Worm (Caenorhabditis elegans) whole organism, L1 larva: ENCODE measurements around the gene golg-2.

ENCODE experiments used
- C16A3.4 ChIP-seq: fragments of 150-350 bp; optimal IDR thresholded peaks from 2 replicates; lab custom pipeline; 2014; ENCODE audit warnings: missing biosample characterization, missing genetic modification characterization
- F16B12.6 ChIP-seq: fragments of 150-350 bp; optimal IDR thresholded peaks from 2 replicates; lab custom pipeline; 2014; ENCODE audit warnings: missing biosample characterization, missing genetic modification characterization
- aly-2 ChIP-seq: fragments of 150-350 bp; optimal IDR thresholded peaks from 2 replicates; lab custom pipeline; 2014; ENCODE audit warnings: missing biosample characterization, missing genetic modification characterization
- ama-1 ChIP-seq: fragments of 150-350 bp; optimal IDR thresholded peaks from 2 replicates; lab custom pipeline; 2014
- blmp-1 ChIP-seq: fragments of 150-350 bp; optimal IDR thresholded peaks from 2 replicates; lab custom pipeline; 2014; ENCODE audit warnings: missing biosample characterization, missing genetic modification characterization
- ceh-63 ChIP-seq: fragments of 200-800 bp; sonication (Bioruptor generic); optimal IDR thresholded peaks from 2 replicates; lab custom pipeline; 2018; ENCODE audit warnings: mild to moderate bottlenecking, missing genetic modification characterization, missing compliant biosample characterization
- ceh-88 ChIP-seq: fragments of 200-800 bp; sonication (Bioruptor generic); IDR thresholded peaks from 2 replicates; pipeline ENCODE4 v1.3.6; 2022; ENCODE audit warnings: missing genetic modification characterization, missing compliant biosample characterization
- ceh-90 ChIP-seq: sonication (generic microtip); optimal IDR thresholded peaks from 2 replicates; lab custom pipeline; 2016; ENCODE audit warnings: missing genetic modification characterization, missing compliant biosample characterization
- ces-1 ChIP-seq: fragments of 150-350 bp; optimal IDR thresholded peaks from 2 replicates; lab custom pipeline; 2014; ENCODE audit warnings: missing biosample characterization, missing genetic modification reagents, missing genetic modification characterization
- dpl-1 ChIP-seq, 3 experiments: fragments of 150-350 bp in 2 of 3; sonication (generic microtip) in 1 of 3; optimal IDR thresholded peaks; 2 replicates each; lab custom pipeline; 2014 to 2017; ENCODE audit warnings: missing biosample characterization in 3 of 3, missing genetic modification characterization in 3 of 3, missing genetic modification reagents in 3 of 3
- dsc-1 ChIP-seq: sonication (generic microtip); optimal IDR thresholded peaks from 2 replicates; lab custom pipeline; 2016; ENCODE audit warnings: mild to moderate bottlenecking, missing genetic modification characterization, missing compliant biosample characterization
- efl-1 ChIP-seq, 4 experiments: fragments of 150-350 bp; optimal IDR thresholded peaks in 3 of 4; peaks in 1 of 4; 1 replicate in 1 of 4; 2 replicates in 3 of 4; lab custom pipeline; 2014; ENCODE audit warnings: missing biosample characterization in 2 of 4, missing genetic modification characterization in 2 of 4, missing genetic modification reagents in 2 of 4
- efl-3 ChIP-seq: fragments of 200-800 bp; sonication (Bioruptor generic); optimal IDR thresholded peaks from 2 replicates; lab custom pipeline; 2018; ENCODE audit warnings: mild to moderate bottlenecking, missing genetic modification characterization, missing compliant biosample characterization
- ets-5 ChIP-seq: fragments of 200-800 bp; sonication (Bioruptor generic); IDR thresholded peaks from 2 replicates; pipeline ENCODE4 v1.3.6; 2022; ENCODE audit warnings: missing genetic modification characterization, missing compliant biosample characterization
- fkh-4 ChIP-seq: sonication (generic microtip); optimal IDR thresholded peaks from 2 replicates; lab custom pipeline; 2016; ENCODE audit warnings: missing compliant biosample characterization, missing genetic modification characterization, borderline replicate concordance
- hlh-17 ChIP-seq: fragments of 200-800 bp; sonication (Bioruptor generic); optimal IDR thresholded peaks from 2 replicates; lab custom pipeline; 2018; ENCODE audit warnings: missing genetic modification characterization, mild to moderate bottlenecking, missing compliant biosample characterization, moderate library complexity, borderline replicate concordance
- hpl-2 ChIP-seq: fragments of 150-350 bp; optimal IDR thresholded peaks from 2 replicates; lab custom pipeline; 2014; ENCODE audit warnings: missing biosample characterization, missing genetic modification reagents, missing genetic modification characterization
- irx-1 ChIP-seq: sonication (generic microtip); optimal IDR thresholded peaks from 2 replicates; lab custom pipeline; 2016; ENCODE audit warnings: missing genetic modification characterization, missing compliant biosample characterization
- isw-1 ChIP-seq: fragments of 200-800 bp; sonication (Bioruptor generic); IDR thresholded peaks from 2 replicates; pipeline ENCODE4 v1.3.6; 2022; ENCODE audit warnings: missing genetic modification characterization, missing compliant biosample characterization
- jun-1 ChIP-seq: fragments of 150-350 bp; optimal IDR thresholded peaks from 2 replicates; lab custom pipeline; 2014; ENCODE audit warnings: missing biosample characterization, missing genetic modification reagents, missing genetic modification characterization
- lin-35 ChIP-seq, 2 experiments: fragments of 150-350 bp; optimal IDR thresholded peaks; 2 replicates each; lab custom pipeline; 2014; ENCODE audit warnings: missing biosample characterization in 2 of 2, missing genetic modification characterization in 2 of 2, missing genetic modification reagents in 2 of 2
- lsy-2 ChIP-seq, 2 experiments: fragments of 150-350 bp; optimal IDR thresholded peaks; 2 replicates each; lab custom pipeline; 2014; ENCODE audit warnings: missing biosample characterization in 2 of 2, missing genetic modification characterization in 2 of 2
- mdl-1 ChIP-seq, 2 experiments: fragments of 150-350 bp; optimal IDR thresholded peaks; 2 replicates each; lab custom pipeline; 2014 to 2017; ENCODE audit warnings: missing biosample characterization in 2 of 2, missing genetic modification characterization in 2 of 2, inconsistent platforms in 1 of 2
- mef-2 ChIP-seq: fragments of 150-350 bp; optimal IDR thresholded peaks from 2 replicates; lab custom pipeline; 2014; ENCODE audit warnings: missing biosample characterization, missing genetic modification characterization
- mep-1 ChIP-seq: fragments of 150-350 bp; optimal IDR thresholded peaks from 2 replicates; lab custom pipeline; 2014; ENCODE audit warnings: missing biosample characterization, missing genetic modification characterization
- nhr-237 ChIP-seq: fragments of 150-350 bp; optimal IDR thresholded peaks from 2 replicates; lab custom pipeline; 2014; ENCODE audit warnings: missing biosample characterization, missing genetic modification characterization
- nhr-28 ChIP-seq: fragments of 150-350 bp; optimal IDR thresholded peaks from 2 replicates; lab custom pipeline; 2014; ENCODE audit warnings: missing biosample characterization, missing genetic modification characterization
- nhr-71 ChIP-seq: sonication (generic microtip); optimal IDR thresholded peaks from 2 replicates; lab custom pipeline; 2016; ENCODE audit warnings: mild to moderate bottlenecking, missing genetic modification characterization, moderate library complexity, missing compliant biosample characterization
- nhr-84 ChIP-seq: sonication (generic microtip); optimal IDR thresholded peaks from 2 replicates; lab custom pipeline; 2017; ENCODE audit warnings: missing biosample characterization, missing genetic modification characterization
- nhr-85 ChIP-seq: sonication (generic microtip); peaks from one replicate; lab custom pipeline; 2016; ENCODE audit warnings: missing genetic modification characterization, inconsistent platforms, missing compliant biosample characterization
- nhr-90 ChIP-seq: sonication (generic microtip); optimal IDR thresholded peaks from 2 replicates; lab custom pipeline; 2016; ENCODE audit warnings: mild to moderate bottlenecking, missing genetic modification characterization, missing compliant biosample characterization; ENCODE audit not compliant: poor library complexity
- pqm-1 ChIP-seq: sonication (generic microtip); optimal IDR thresholded peaks from 3 replicates; lab custom pipeline; 2017; ENCODE audit warnings: missing biosample characterization, missing genetic modification characterization
- snpc-4 ChIP-seq: fragments of 150-350 bp; optimal IDR thresholded peaks from 2 replicates; lab custom pipeline; 2014; ENCODE audit warnings: missing biosample characterization, missing genetic modification characterization
- snu-23 ChIP-seq: sonication (generic microtip); optimal IDR thresholded peaks from 2 replicates; lab custom pipeline; 2016; ENCODE audit warnings: missing genetic modification characterization, missing compliant biosample characterization
- sox-4 ChIP-seq: sonication (generic microtip); optimal IDR thresholded peaks from 2 replicates; lab custom pipeline; 2016; ENCODE audit warnings: missing genetic modification characterization, missing compliant biosample characterization
- swsn-7 ChIP-seq: sonication (generic microtip); optimal IDR thresholded peaks from 2 replicates; lab custom pipeline; 2016; ENCODE audit warnings: missing genetic modification characterization, missing compliant biosample characterization
- tlp-1 ChIP-seq: fragments of 150-350 bp; optimal IDR thresholded peaks from 2 replicates; lab custom pipeline; 2014; ENCODE audit warnings: missing biosample characterization, missing genetic modification characterization
- unc-130 ChIP-seq: fragments of 150-350 bp; optimal IDR thresholded peaks from 2 replicates; lab custom pipeline; 2017; ENCODE audit warnings: missing biosample characterization, missing genetic modification characterization, inconsistent platforms
- unc-30 ChIP-seq: sonication (generic microtip); optimal IDR thresholded peaks from 2 replicates; lab custom pipeline; 2017; ENCODE audit warnings: missing biosample characterization, missing genetic modification characterization
- unc-98 ChIP-seq: fragments of 200-800 bp; sonication (Bioruptor generic); IDR thresholded peaks from 2 replicates; pipeline ENCODE4 v1.3.6; 2022; ENCODE audit warnings: missing genetic modification characterization, missing compliant biosample characterization
- vab-15 ChIP-seq: sonication (generic microtip); optimal IDR thresholded peaks from 2 replicates; lab custom pipeline; 2017; ENCODE audit warnings: missing genotype, mild to moderate bottlenecking, missing genetic modification characterization, missing compliant biosample characterization
- xbp-1 ChIP-seq: sonication (generic microtip); optimal IDR thresholded peaks from 2 replicates; lab custom pipeline; 2016; ENCODE audit warnings: missing genetic modification characterization, missing compliant biosample characterization
- zip-4 ChIP-seq: fragments of 200-800 bp; sonication (Bioruptor generic); optimal IDR thresholded peaks from 2 replicates; lab custom pipeline; 2018; ENCODE audit warnings: mild to moderate bottlenecking, missing genetic modification characterization, moderate library complexity, missing compliant biosample characterization
- ztf-11 ChIP-seq, 2 experiments: sonication (generic microtip); optimal IDR thresholded peaks; 2 replicates each; lab custom pipeline; 2016 to 2017; ENCODE audit warnings: missing genetic modification characterization in 2 of 2, missing biosample characterization in 1 of 2, missing compliant biosample characterization in 1 of 2

Gene golg-2

DNA sequence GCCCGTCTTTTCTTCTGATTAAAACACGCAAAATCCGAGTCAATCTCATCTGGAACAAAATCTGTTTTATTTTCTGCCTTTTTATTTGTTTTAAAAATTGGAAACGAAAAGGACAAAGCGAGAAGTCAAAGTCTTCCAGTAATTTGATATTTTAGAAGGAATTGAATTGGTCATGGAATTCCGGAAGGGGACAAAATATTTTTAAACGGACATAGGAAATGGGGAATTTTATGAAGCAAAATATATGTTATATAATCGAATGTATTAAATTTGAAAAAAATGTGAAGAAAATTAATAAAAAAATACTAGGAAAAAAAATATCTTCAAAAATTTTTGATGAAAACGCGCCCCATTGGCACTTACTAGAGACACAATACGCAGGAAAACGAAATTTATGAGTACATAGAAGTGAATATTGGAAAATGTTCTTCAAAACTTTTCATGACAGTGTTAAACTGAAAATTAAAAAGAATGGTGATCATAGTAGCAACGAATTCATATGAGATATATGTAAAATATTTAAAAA, 803 bp upstream of the golg-2 start, which contains the start of gene F33G12.7:
Gene F33G12.7 (minus strand): TSS at position 51 of the 526 bp plus-strand sequence.
- TF ChIP-seq nhr-237 (tag; lab: Kevin White, UChicago) (no peak), dpl-1 (GFP tag; optimal IDR thresholded peaks at IDR 0.05; lab: Kevin White, UChicago) (peak in 2 of 3 experiments; percentile 16 to 59), irx-1 (tag; lab: Kevin White, UChicago) (no peak), mdl-1 (tag; optimal IDR thresholded peaks at IDR 0.05; lab: Kevin White, UChicago) (no peak), efl-1 (optimal IDR thresholded peaks at IDR 0.05; lab: Kevin White, UChicago) (peak in 1 of 2 experiments; percentile 22), efl-1 (GFP tag; optimal IDR thresholded peaks at IDR 0.05 in 1 of 2; lab: Kevin White, UChicago) (peak; percentile 46 to 84), lin-35 (GFP tag; optimal IDR thresholded peaks at IDR 0.05; lab: Kevin White, UChicago) (peak in 1 of 2 experiments; percentile 50), F16B12.6 (tag; lab: Kevin White, UChicago) (no peak), snu-23 (no peak), vab-15 (tag; lab: Kevin White, UChicago) (no peak), nhr-84 (tag; lab: Kevin White, UChicago) (no peak), xbp-1 (tag; lab: Kevin White, UChicago) (no peak), nhr-28 (tag; lab: Kevin White, UChicago) (no peak), dsc-1 (tag; lab: Kevin White, UChicago) (no peak), swsn-7 (tag; lab: Kevin White, UChicago) (no peak), ama-1 (lab: Kevin White, UChicago) (no peak), C16A3.4 (tag; lab: Kevin White, UChicago) (no peak), blmp-1 (tag; lab: Kevin White, UChicago) (no peak), ceh-88 (no peak), lsy-2 (tag; optimal IDR thresholded peaks at IDR 0.05; lab: Kevin White, UChicago) (peak in 1 of 2 experiments; percentile 43)

DNA sequence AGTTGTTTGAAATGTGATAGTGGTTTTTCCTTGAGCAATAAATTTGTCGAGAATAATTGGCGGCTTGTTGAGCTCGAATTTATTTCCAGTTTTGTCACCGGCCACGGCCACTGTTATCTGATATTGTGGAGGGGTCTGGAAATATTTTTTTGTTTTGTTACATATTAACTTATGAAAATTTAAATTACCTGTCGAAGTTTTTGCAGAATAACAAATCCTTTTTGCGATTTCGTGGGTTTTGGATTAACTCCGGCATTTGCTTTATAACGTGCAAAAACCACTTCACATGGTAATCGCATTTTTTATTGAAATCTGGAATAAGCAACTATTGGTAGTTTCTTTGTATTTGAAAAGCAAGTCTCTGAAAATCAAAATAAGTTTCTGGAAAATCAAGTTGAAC, 3.8 kb downstream of the golg-2 start, which contains the start of gene lrr-1:
Gene lrr-1 (minus strand): TSS at position 312 of the 400 bp plus-strand sequence.
- TF ChIP-seq hpl-2 (GFP tag; lab: Kevin White, UChicago) (no peak), mep-1 (tag; lab: Kevin White, UChicago) (no peak), F16B12.6 (tag; lab: Kevin White, UChicago) (no peak), efl-1 (optimal IDR thresholded peaks at IDR 0.05; lab: Kevin White, UChicago) (no peak), efl-1 (GFP tag; optimal IDR thresholded peaks at IDR 0.05 in 1 of 2; lab: Kevin White, UChicago) (peak in 1 of 2 experiments; percentile 53)

DNA sequence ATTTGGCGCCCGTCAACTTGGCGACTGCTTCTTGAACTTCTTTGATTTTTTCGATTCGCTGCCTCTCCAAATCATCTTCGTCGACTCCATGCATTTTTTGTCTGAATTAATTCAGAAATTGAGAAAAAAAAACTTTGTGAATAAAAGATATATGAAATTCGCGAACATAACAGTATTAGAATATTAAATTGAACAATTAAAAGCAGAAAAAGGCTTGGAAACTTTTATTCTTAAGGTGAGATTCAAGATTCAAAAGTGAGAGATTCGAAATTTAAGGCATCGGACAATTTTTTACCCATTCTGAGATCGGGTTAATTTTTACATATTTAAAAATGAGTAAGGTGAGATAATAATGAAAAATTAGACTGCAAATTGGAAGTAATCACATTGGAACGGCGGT, 6.0 kb downstream of the golg-2 start, which contains the start of gene F33G12.3:
Gene F33G12.3 (minus strand): TSS at position 101 of the 400 bp plus-strand sequence.
- no peak for TF ChIP-seq nhr-90 (tag; lab: Kevin White, UChicago)

DNA sequence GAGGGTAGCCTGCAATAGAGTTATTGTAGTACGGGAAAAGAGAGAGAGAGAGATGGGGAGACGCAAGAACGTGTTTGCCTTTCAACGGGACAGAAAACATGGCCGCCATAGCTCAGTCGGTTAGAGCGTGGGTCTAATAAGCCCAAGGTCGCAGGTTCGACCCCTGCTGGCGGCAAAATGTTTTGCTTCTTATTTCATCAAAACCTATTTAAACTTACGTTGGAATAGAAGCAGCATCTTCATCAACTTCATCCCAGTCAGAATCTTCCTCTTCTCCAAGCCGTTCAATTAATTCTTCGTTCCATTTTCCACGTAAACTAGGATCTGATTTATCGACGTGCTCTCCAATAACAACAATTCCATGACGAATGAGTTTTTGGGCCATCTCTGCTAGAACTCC, 7.2 kb downstream of the golg-2 start:
- TF ChIP-seq ztf-11 (tag; optimal IDR thresholded peaks at IDR 0.05; lab: Kevin White, UChicago): no peak
- no peak for TF ChIP-seq blmp-1 (tag; lab: Kevin White, UChicago)
- TF ChIP-seq snu-23: peak; percentile 80
- peak; percentile 54 to 59 for TF ChIP-seq efl-1 (optimal IDR thresholded peaks at IDR 0.05; lab: Kevin White, UChicago)
- peak; percentile 51 to 95 for TF ChIP-seq efl-1 (GFP tag; optimal IDR thresholded peaks at IDR 0.05 in 1 of 2; lab: Kevin White, UChicago)
- peak; percentile 60 for TF ChIP-seq swsn-7 (tag; lab: Kevin White, UChicago)
- no peak for TF ChIP-seq fkh-4 (tag; lab: Kevin White, UChicago)
- TF ChIP-seq unc-130 (tag; lab: Kevin White, UChicago): no peak
- TF ChIP-seq snpc-4 (tag; lab: Kevin White, UChicago): no peak
- TF ChIP-seq pqm-1: no peak
- TF ChIP-seq ama-1 (lab: Kevin White, UChicago): no peak
- no peak for TF ChIP-seq efl-3 (GFP tag; lab: Kevin White, UChicago)
- TF ChIP-seq nhr-71 (tag; lab: Kevin White, UChicago): peak; percentile 71
- TF ChIP-seq ces-1 (GFP tag; lab: Kevin White, UChicago): no peak
- TF ChIP-seq aly-2 (tag; lab: Kevin White, UChicago): no peak
- TF ChIP-seq ceh-90: no peak
- no peak for TF ChIP-seq mef-2 (tag; lab: Kevin White, UChicago)
- peak; percentile 26; the same call in 1 of the 2 replicates for TF ChIP-seq isw-1
- no peak for TF ChIP-seq zip-4 (GFP tag; lab: Kevin White, UChicago)
- no peak for TF ChIP-seq mep-1 (tag; lab: Kevin White, UChicago)
- TF ChIP-seq mdl-1 (tag; optimal IDR thresholded peaks at IDR 0.05; lab: Kevin White, UChicago): peak in 1 of 2 experiments; percentile 58
- TF ChIP-seq unc-98: no peak
- TF ChIP-seq ets-5: no peak
- no peak for TF ChIP-seq unc-30 (tag; lab: Kevin White, UChicago)
- TF ChIP-seq sox-4 (tag; lab: Kevin White, UChicago): no peak
- peak; percentile 41 for TF ChIP-seq C16A3.4 (tag; lab: Kevin White, UChicago)
- TF ChIP-seq nhr-85: peak; percentile 45
- TF ChIP-seq jun-1: no peak
- no peak for TF ChIP-seq tlp-1 (tag; lab: Kevin White, UChicago)
- TF ChIP-seq dsc-1 (tag; lab: Kevin White, UChicago): peak; percentile 66
- TF ChIP-seq hlh-17 (GFP tag; lab: Kevin White, UChicago): no peak
- TF ChIP-seq ceh-63: no peak
